Worm (Caenorhabditis elegans) whole organism, late embryonic: ENCODE data around the gene col-135.

Source experiments
- ama-1 ChIP-seq: fragments of 150-350 bp; optimal IDR thresholded peaks from 2 replicates; lab custom pipeline; 2014
- ceh-24 ChIP-seq: sonication (generic microtip); optimal IDR thresholded peaks from 2 replicates; lab custom pipeline; 2016; ENCODE audit warnings: mild to moderate bottlenecking, missing genetic modification characterization, missing compliant biosample characterization
- pat-9 ChIP-seq: fragments of 200-800 bp; sonication (Bioruptor generic); optimal IDR thresholded peaks from 2 replicates; lab custom pipeline; 2018; ENCODE audit warnings: mild to moderate bottlenecking, missing genetic modification characterization, moderate library complexity, missing compliant biosample characterization
- pqm-1 ChIP-seq: sonication (generic microtip); optimal IDR thresholded peaks from 2 replicates; lab custom pipeline; 2016; ENCODE audit warnings: missing genetic modification characterization, missing compliant biosample characterization
- unc-86 ChIP-seq: sonication (generic microtip); optimal IDR thresholded peaks from 2 replicates; lab custom pipeline; 2016; ENCODE audit warnings: missing genetic modification characterization, missing compliant biosample characterization

DNA sequence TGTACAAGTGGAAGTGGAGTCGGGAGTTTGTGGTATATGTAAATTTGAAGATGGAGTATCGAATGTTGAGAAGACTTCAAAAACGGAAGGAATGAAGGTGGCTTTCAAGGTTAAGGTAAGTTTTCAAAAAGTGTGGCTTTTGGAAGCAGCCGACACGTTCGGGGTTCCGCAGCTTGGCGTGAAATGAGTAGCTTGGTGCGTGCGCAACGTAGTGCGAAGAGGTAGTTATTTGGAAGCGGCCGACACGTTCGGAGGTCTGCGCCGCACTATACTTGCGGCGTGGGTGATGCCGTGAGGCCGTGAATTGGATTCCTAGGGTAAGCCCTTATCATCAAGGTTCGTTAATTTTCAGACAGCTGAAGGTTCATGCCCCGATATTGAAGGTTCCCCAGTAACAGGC, 10.9 kb downstream of the col-135 start, which contains the start of gene clec-189:
- TF ChIP-seq ceh-24 (tag; lab: Kevin White, UChicago) (no peak), unc-86 (tag; lab: Kevin White, UChicago) (no peak), pqm-1 (no peak), ama-1 (lab: Kevin White, UChicago) (no peak), pat-9 (tag; lab: Kevin White, UChicago) (no peak)
